Worm (Caenorhabditis elegans) whole organism, late embryonic: ENCODE results near the gene nspa-8.

Experiments
- ceh-30 ChIP-seq: fragments of 150-350 bp; optimal IDR thresholded peaks from 2 replicates; lab custom pipeline; 2014; ENCODE audit warnings: missing biosample characterization, missing genetic modification characterization
- dve-1 ChIP-seq: sonication (generic microtip); optimal IDR thresholded peaks from 2 replicates; lab custom pipeline; 2017; ENCODE audit warnings: antibody characterized with exemption, mild to moderate bottlenecking, missing genetic modification characterization, missing compliant biosample characterization
- elt-2 ChIP-seq: sonication (generic microtip); optimal IDR thresholded peaks from 2 replicates; lab custom pipeline; 2016; ENCODE audit warnings: missing genetic modification reagents, missing genetic modification characterization, missing compliant biosample characterization
- lin-11 ChIP-seq: fragments of 200-800 bp; sonication (Bioruptor generic); optimal IDR thresholded peaks from 2 replicates; lab custom pipeline; 2018; ENCODE audit warnings: mild to moderate bottlenecking, missing genetic modification characterization, missing compliant biosample characterization
- npax-4 ChIP-seq: sonication (generic microtip); optimal IDR thresholded peaks from 2 replicates; lab custom pipeline; 2016; ENCODE audit warnings: missing genetic modification characterization, missing compliant biosample characterization
- rnt-1 ChIP-seq: sonication (generic microtip); optimal IDR thresholded peaks from 2 replicates; lab custom pipeline; 2016; ENCODE audit warnings: missing genetic modification characterization, missing compliant biosample characterization
- ttx-3 ChIP-seq: sonication (generic microtip); optimal IDR thresholded peaks from 2 replicates; lab custom pipeline; 2016; ENCODE audit warnings: missing genetic modification reagents, missing genetic modification characterization, missing compliant biosample characterization

ce11 chrV:14797886-14798285 lies 29.0 kb downstream of the nspa-8 start:
- TF ChIP-seq elt-2 (tag; lab: Kevin White, UChicago) (no peak), lin-11 (no peak), npax-4 (tag; lab: Kevin White, UChicago) (no peak), ceh-30 (tag; lab: Kevin White, UChicago) (no peak), dve-1 (tag; lab: Kevin White, UChicago) (no peak), rnt-1 (no peak), ttx-3 (tag; lab: Kevin White, UChicago) (no peak)
